Worm (Caenorhabditis elegans) whole organism, L3 larva: ENCODE results near the gene emb-1.

Experiments used
- ama-1 ChIP-seq: fragments of 150-350 bp; optimal IDR thresholded peaks from 2 replicates; lab custom pipeline; 2018
- pha-4 ChIP-seq: fragments of 150-350 bp; optimal IDR thresholded peaks from 2 replicates; lab custom pipeline; 2014; ENCODE audit warnings: missing biosample characterization, missing genetic modification reagents, missing genetic modification characterization
- unc-39 ChIP-seq: sonication (generic microtip); optimal IDR thresholded peaks from 4 replicates; lab custom pipeline; 2017; ENCODE audit warnings: missing biosample characterization, missing genetic modification characterization
- unc-62 ChIP-seq: fragments of 150-350 bp; sonication (generic microtip); optimal IDR thresholded peaks from 4 replicates; lab custom pipeline; 2014; ENCODE audit warnings: missing biosample characterization, missing genetic modification reagents, missing genetic modification characterization
- zag-1 ChIP-seq: fragments of 150-350 bp; optimal IDR thresholded peaks from 2 replicates; lab custom pipeline; 2014; ENCODE audit warnings: missing biosample characterization, missing genetic modification characterization

DNA sequence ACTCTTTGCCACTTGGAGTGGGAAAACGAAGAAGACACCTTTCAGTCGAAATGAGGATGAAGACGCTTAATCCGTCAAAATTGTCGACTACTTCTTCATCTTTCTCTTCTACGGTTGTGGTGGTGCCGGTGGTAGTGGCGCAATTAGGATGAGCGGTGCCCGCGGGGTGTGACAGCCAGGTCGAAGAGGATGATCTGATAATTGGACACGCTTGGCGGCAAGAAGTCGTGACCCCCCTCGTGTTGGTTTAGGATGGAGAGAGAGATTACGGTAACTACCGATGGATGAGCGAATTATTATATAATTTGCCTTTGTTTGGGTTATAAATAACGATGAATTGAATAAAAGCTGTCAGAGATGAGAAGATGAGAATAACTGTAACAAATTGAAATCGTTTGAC is 46.3 kb upstream of the emb-1 start:
- TF ChIP-seq ama-1 (no peak), unc-62 (GFP tag; lab: Kevin White, UChicago) (no peak), zag-1 (tag; lab: Kevin White, UChicago) (no peak), pha-4 (tag; lab: Kevin White, UChicago) (no peak), unc-39 (tag; lab: Kevin White, UChicago) (no peak)
